Fruit fly (Drosophila melanogaster): ENCODE data around the gene CG6843.

CG6843 gene

dm6 chr3L:18895079-18895478 is 6.3 kb upstream of the CG6843 start:
- TF ChIP-seq CG15336 (GFP tag; IDR thresholded peaks at IDR 0.05) (peak; percentile 44; the same call in 1 of the 2 replicates), CG6276 (GFP tag; optimal IDR thresholded peaks at IDR 0.05) (peak; percentile 67), CG7368 (GFP tag; optimal IDR thresholded peaks at IDR 0.05) (no peak), CG6808 (GFP tag; optimal IDR thresholded peaks at IDR 0.05) (no peak), fkh (GFP tag; optimal IDR thresholded peaks at IDR 0.05) (peak; percentile 24), CG8119 (GFP tag; IDR thresholded peaks at IDR 0.05) (peak; percentile 24; the same call in 1 of the 3 replicates), eg (GFP tag; IDR thresholded peaks at IDR 0.05) (peak; percentile 59; the same call in 1 of the 3 replicates), spab (GFP tag; optimal IDR thresholded peaks at IDR 0.05) (peak; percentile 25), svp (GFP tag) (no peak), CG6163 (GFP tag; IDR thresholded peaks at IDR 0.05) (peak; percentile 79; the same call in 1 of the 3 replicates)

- TF ChIP-seq ss (GFP tag; optimal IDR thresholded peaks at IDR 0.05) (peak; percentile 40 to 56), svp (GFP tag) (peak; percentile 88), Hr39 (GFP tag; optimal IDR thresholded peaks at IDR 0.05) (no peak), vri (GFP tag; optimal IDR thresholded peaks at IDR 0.05) (peak; percentile 27), CG1621 (tag; optimal IDR thresholded peaks at IDR 0.05) (peak; percentile 47), eg (GFP tag; IDR thresholded peaks at IDR 0.05) (no peak), CG16779 (tag; optimal IDR thresholded peaks at IDR 0.05) (no peak), Sox14 (GFP tag; optimal IDR thresholded peaks at IDR 0.05) (no peak), CG10631 (GFP tag; optimal IDR thresholded peaks at IDR 0.05) (no peak), dac (GFP tag; optimal IDR thresholded peaks at IDR 0.05) (no peak), fkh (GFP tag; optimal IDR thresholded peaks at IDR 0.05) (no peak), CG8119 (GFP tag; IDR thresholded peaks at IDR 0.05) (no peak), Ets96B (tag; optimal IDR thresholded peaks at IDR 0.05) (no peak), topi (GFP tag; optimal IDR thresholded peaks at IDR 0.05) (no peak), Sox15 (GFP tag; optimal IDR thresholded peaks at IDR 0.05) (no peak), Sox102F (GFP tag; optimal IDR thresholded peaks at IDR 0.05) (no peak), CG11762 (GFP tag; optimal IDR thresholded peaks at IDR 0.05; ENCODE audit: insufficient read depth) (no peak), fd59A (GFP tag; optimal IDR thresholded peaks at IDR 0.05) (no peak), Lpt (GFP tag; optimal IDR thresholded peaks at IDR 0.05) (no peak), achi (GFP tag; optimal IDR thresholded peaks at IDR 0.05) (no peak), Hr38 (GFP tag; optimal IDR thresholded peaks at IDR 0.05) (no peak), CG6808 (GFP tag; optimal IDR thresholded peaks at IDR 0.05) (peak; percentile 10), CG4318 (GFP tag; optimal IDR thresholded peaks at IDR 0.05) (no peak), CG6854 (GFP tag; optimal IDR thresholded peaks at IDR 0.05) (peak; percentile 15)
Measured at dm6 chr3L:18896297-18896863, 5.0 kb upstream of the CG6843 start.

- peak; percentile 77 for TF ChIP-seq vri (GFP tag; optimal IDR thresholded peaks at IDR 0.05)
- TF ChIP-seq CG8319 (GFP tag; optimal IDR thresholded peaks at IDR 0.05), result no peak
Measured at dm6 chr3L:18897459-18898085, 3.8 kb upstream of the CG6843 start.

- TF ChIP-seq svp (GFP tag) (no peak), CG8632 (GFP tag; optimal IDR thresholded peaks at IDR 0.05) (no peak), Gug (GFP tag; IDR thresholded peaks at IDR 0.05) (no peak), Sox14 (GFP tag; optimal IDR thresholded peaks at IDR 0.05) (no peak), Smox (GFP tag; optimal IDR thresholded peaks at IDR 0.05) (no peak), CG31627 (GFP tag; optimal IDR thresholded peaks at IDR 0.05) (no peak), esn (GFP tag; optimal IDR thresholded peaks at IDR 0.05) (peak; percentile 26), CG11294 (GFP tag; IDR thresholded peaks at IDR 0.05) (no peak), net (GFP tag; optimal IDR thresholded peaks at IDR 0.05) (peak; percentile 22), CG10669 (GFP tag; optimal IDR thresholded peaks at IDR 0.05) (no peak), Eip78C (GFP tag) (peak; percentile 78), OdsH (GFP tag; optimal IDR thresholded peaks at IDR 0.05) (no peak), Eip93F (GFP tag; optimal IDR thresholded peaks at IDR 0.05) (no peak), CG6854 (GFP tag; optimal IDR thresholded peaks at IDR 0.05) (peak; percentile 75), Lpt (GFP tag; optimal IDR thresholded peaks at IDR 0.05) (no peak), CG6163 (GFP tag; IDR thresholded peaks at IDR 0.05) (peak; percentile 57; the same call in 1 of the 3 replicates), CG15336 (GFP tag; IDR thresholded peaks at IDR 0.05) (peak; percentile 49; the same call in 1 of the 2 replicates), Eip75B (GFP tag; optimal IDR thresholded peaks at IDR 0.05) (peak; percentile 14), Hr4 (GFP tag; optimal IDR thresholded peaks at IDR 0.05) (no peak), Ets21C (GFP tag; optimal IDR thresholded peaks at IDR 0.05) (no peak), CG4318 (GFP tag; optimal IDR thresholded peaks at IDR 0.05) (no peak), dsx (GFP tag; optimal IDR thresholded peaks at IDR 0.05; ENCODE audit: poor library complexity, severe bottlenecking) (peak; percentile 25), CG6276 (GFP tag; optimal IDR thresholded peaks at IDR 0.05) (no peak)
Measured at dm6 chr3L:18898086-18898470, 3.3 kb upstream of the CG6843 start, which contains the start of gene CG3902. Gene CG3902, minus strand, starts transcription at chr3L:18898293.

Measured in whole organism, prepupa.